Worm (Caenorhabditis elegans): ENCODE measurements around the gene nhr-271.

DNA sequence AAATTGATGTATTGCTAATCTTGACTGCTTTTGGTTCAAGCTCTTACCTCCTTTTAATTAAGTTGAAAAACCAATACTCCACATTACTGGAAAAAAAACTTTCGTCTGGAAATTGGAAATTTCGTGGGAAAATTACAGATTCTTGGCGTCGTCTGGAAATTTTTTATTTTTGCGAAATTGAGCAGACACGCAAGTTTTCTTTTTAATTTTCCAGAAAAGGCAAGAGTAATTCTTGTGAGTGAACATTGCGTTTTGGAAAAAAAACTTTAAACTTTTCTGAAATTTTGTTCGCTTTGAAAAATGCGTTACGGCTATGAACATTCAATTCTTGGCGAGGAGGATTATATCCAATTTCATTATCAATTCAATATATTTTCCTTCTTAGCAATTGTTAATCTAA lies 14.7 kb downstream of the nhr-271 start, which contains the start of gene sru-45:
- TF ChIP-seq tab-1 (GFP tag; IDR thresholded peaks at IDR 0.05), result no peak
- TF ChIP-seq ztf-29 (GFP tag; IDR thresholded peaks at IDR 0.05), result no peak

Measured in whole organism, midembryonic.